Fruit fly (Drosophila melanogaster): ENCODE measurements around the gene CG32857.

CG32857 gene

dm6 chrX:21604956-21605502, 12.4 kb downstream of the CG32857 start, which contains the start of gene GCS2alpha:
Gene GCS2alpha (minus strand): TSS chrX:21605264.
- no peak for TF ChIP-seq h (optimal IDR thresholded peaks at IDR 0.05)
- no peak for TF ChIP-seq ttk (optimal IDR thresholded peaks at IDR 0.05)
- no peak for TF ChIP-seq insv (optimal IDR thresholded peaks at IDR 0.05)
- no peak for TF ChIP-seq Sin3A (optimal IDR thresholded peaks at IDR 0.05)
- no peak for TF ChIP-seq Myc (optimal IDR thresholded peaks at IDR 0.05)
- no peak for TF ChIP-seq psq (optimal IDR thresholded peaks at IDR 0.05)

dm6 chrX:21593907-21594306, 23.5 kb downstream of the CG32857 start:
- TF ChIP-seq insv (optimal IDR thresholded peaks at IDR 0.05) = no peak
- no peak for TF ChIP-seq h (optimal IDR thresholded peaks at IDR 0.05)
- no peak for TF ChIP-seq ttk (optimal IDR thresholded peaks at IDR 0.05)
- no peak for TF ChIP-seq psq (optimal IDR thresholded peaks at IDR 0.05)
- TF ChIP-seq Sin3A (optimal IDR thresholded peaks at IDR 0.05) = no peak
- no peak for TF ChIP-seq Myc (optimal IDR thresholded peaks at IDR 0.05)

- TF ChIP-seq h (optimal IDR thresholded peaks at IDR 0.05) (no peak), insv (optimal IDR thresholded peaks at IDR 0.05) (no peak), psq (optimal IDR thresholded peaks at IDR 0.05) (no peak), Myc (optimal IDR thresholded peaks at IDR 0.05) (no peak), ttk (optimal IDR thresholded peaks at IDR 0.05) (no peak), Sin3A (optimal IDR thresholded peaks at IDR 0.05) (no peak)
Measured at dm6 chrX:21591990-21592389, 25.4 kb downstream of the CG32857 start.

DNA sequence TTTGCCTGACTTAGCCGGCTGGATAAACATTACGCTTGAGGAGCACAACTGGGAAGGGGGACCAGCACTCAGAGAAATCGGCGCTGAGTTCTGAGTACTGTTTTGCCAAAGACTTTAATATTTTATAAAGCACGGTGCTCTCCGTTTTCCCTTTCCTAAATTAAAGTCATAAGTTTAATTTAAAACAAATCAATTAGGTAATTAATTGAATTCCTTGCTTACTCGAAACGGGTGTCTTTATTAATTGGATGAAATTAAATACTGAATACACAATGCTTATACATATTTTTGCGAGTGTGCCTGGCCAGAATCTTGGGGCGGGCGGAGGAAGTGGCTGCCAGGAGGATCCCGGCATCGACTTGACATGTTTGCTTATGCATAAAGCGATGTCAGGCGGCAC, 27.5 kb downstream of the CG32857 start:
- TF ChIP-seq Sin3A (optimal IDR thresholded peaks at IDR 0.05) = no peak
- no peak for TF ChIP-seq Myc (optimal IDR thresholded peaks at IDR 0.05)
- TF ChIP-seq ttk (optimal IDR thresholded peaks at IDR 0.05) = no peak
- no peak for TF ChIP-seq psq (optimal IDR thresholded peaks at IDR 0.05)
- no peak for TF ChIP-seq insv (optimal IDR thresholded peaks at IDR 0.05)
- TF ChIP-seq h (optimal IDR thresholded peaks at IDR 0.05) = no peak

DNA sequence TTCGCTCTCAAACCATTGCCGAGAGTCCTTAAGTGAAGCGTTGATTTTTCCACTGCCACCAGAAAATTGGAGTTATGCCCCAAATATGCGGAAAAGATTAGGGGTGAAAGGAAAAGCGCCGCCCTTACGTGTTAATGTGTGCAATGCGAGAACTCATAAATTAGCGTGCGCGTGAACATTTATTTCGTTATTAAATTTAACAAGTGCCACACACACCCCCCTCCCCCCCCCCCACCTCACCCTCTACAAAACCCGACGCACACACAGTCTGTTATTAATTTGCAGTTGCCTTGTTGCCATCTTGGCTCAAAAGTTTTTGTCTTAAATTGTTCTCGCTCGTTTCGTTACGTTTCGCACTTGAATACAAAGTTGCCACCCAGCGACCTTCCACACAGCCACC, 29.4 kb downstream of the CG32857 start:
- TF ChIP-seq insv (optimal IDR thresholded peaks at IDR 0.05) = no peak
- TF ChIP-seq ttk (optimal IDR thresholded peaks at IDR 0.05) = no peak
- no peak for TF ChIP-seq psq (optimal IDR thresholded peaks at IDR 0.05)
- TF ChIP-seq h (optimal IDR thresholded peaks at IDR 0.05) = no peak

DNA sequence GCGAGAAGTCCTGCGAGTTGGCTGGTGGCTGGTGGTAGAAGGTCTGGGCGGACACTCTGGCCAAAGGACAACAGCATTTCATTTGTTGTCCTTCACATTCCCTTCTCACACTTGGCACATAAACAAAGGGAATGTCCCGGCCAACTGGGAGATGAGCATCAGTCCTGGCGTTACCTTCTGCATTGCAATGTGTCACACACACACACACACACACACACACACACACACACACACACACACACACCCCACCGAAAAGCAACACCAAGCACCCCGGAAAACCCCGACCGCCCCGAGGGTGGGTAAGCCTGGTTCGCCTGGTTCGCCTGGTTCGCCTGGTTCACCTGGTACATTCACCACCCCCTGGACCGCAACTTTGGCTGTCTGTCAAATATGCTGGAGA, 49.6 kb downstream of the CG32857 start:
- no peak for TF ChIP-seq psq (optimal IDR thresholded peaks at IDR 0.05)

- TF ChIP-seq insv (optimal IDR thresholded peaks at IDR 0.05) = no peak
- no peak for TF ChIP-seq ttk (optimal IDR thresholded peaks at IDR 0.05)
- TF ChIP-seq Sin3A (optimal IDR thresholded peaks at IDR 0.05) = no peak
- no peak for TF ChIP-seq psq (optimal IDR thresholded peaks at IDR 0.05)
- no peak for TF ChIP-seq h (optimal IDR thresholded peaks at IDR 0.05)
- TF ChIP-seq Myc (optimal IDR thresholded peaks at IDR 0.05) = no peak
Measured at dm6 chrX:21565539-21565938, 51.9 kb downstream of the CG32857 start.

All from Kc167 (cell line).